Worm (Caenorhabditis elegans) whole organism, L3 larva: ENCODE data around the gene Y42G9A.3.

ENCODE experiments used
- ama-1 ChIP-seq: fragments of 150-350 bp; optimal IDR thresholded peaks from 2 replicates; lab custom pipeline; 2018
- fos-1 ChIP-seq: fragments of 150-350 bp; optimal IDR thresholded peaks from 2 replicates; lab custom pipeline; 2014; ENCODE audit warnings: missing biosample characterization, missing genetic modification characterization
- nhr-12 ChIP-seq: fragments of 150-350 bp; optimal IDR thresholded peaks from 2 replicates; lab custom pipeline; 2014; ENCODE audit warnings: missing biosample characterization, missing genetic modification characterization
- nhr-28 ChIP-seq: fragments of 150-350 bp; optimal IDR thresholded peaks from 2 replicates; lab custom pipeline; 2014; ENCODE audit warnings: missing biosample characterization, missing genetic modification characterization

DNA sequence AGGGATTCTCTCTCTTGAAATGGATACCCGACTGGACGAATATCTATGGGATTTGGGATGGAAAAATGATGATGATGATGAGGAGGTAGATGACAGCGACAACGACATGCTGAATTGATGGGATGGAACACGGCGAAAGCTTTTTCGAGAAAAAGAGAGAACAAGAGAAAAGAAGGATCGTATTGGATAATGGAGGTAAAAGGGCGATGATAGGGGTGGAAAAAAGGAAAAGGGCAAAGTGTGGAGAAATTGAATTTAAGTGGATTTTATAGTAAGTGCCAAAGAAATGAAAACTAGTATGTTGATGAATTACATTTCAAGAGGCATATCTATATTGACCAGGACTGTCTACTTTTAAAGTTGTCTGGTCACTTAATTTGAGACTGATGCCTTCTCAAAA lies 40.2 kb upstream of the Y42G9A.3 start:
- no peak for TF ChIP-seq ama-1
- no peak for TF ChIP-seq fos-1 (tag; lab: Kevin White, UChicago)
- no peak for TF ChIP-seq nhr-12 (tag; lab: Kevin White, UChicago)
- TF ChIP-seq nhr-28 (tag; lab: Kevin White, UChicago) = no peak
